Fruit fly (Drosophila melanogaster): ENCODE data around the gene Tcs5.

The Tcs5 gene

DNA sequence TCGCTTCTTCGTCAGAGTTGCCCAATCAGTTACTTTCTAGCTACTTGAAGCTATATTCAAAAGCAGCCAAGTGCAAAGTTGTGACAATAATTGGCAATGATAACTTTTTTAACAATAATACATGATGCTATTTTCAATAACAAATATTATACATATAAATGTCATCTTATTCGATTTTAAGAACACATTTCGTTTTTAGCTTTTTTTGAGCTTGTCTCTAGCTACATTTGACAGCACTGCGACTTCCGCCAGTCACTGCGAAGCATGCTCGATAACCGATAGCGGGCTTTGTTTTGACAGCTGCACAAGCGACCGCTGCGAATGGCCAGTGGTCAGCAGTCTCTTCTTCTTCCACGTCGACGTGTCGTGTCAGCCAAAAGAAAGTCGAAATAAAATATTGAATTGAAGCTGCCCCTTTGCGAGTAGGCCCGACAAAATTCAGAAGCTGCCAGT, 13.2 kb upstream of the Tcs5 start, which contains the start of the genes Gen and Srp54k (continued):
- TF ChIP-seq Mrtf (GFP tag; IDR thresholded peaks at IDR 0.05) (no peak), CG11695 (GFP tag; IDR thresholded peaks at IDR 0.05) (no peak), her (GFP tag; optimal IDR thresholded peaks at IDR 0.05) (no peak), Fer1 (GFP tag; optimal IDR thresholded peaks at IDR 0.05) (no peak), CG8924 (tag; optimal IDR thresholded peaks at IDR 0.05) (no peak), repo (GFP tag; optimal IDR thresholded peaks at IDR 0.05) (no peak), CG5180 (GFP tag; optimal IDR thresholded peaks at IDR 0.05) (no peak), trem (tag; optimal IDR thresholded peaks at IDR 0.05) (peak; percentile 23), CG6683 (GFP tag; optimal IDR thresholded peaks at IDR 0.05) (no peak), CG9817 (tag; optimal IDR thresholded peaks at IDR 0.05) (peak; percentile 51), CrebB (tag; optimal IDR thresholded peaks at IDR 0.05) (peak; percentile 15), CG12219 (GFP tag; optimal IDR thresholded peaks at IDR 0.05) (no peak), Hmr (GFP tag; optimal IDR thresholded peaks at IDR 0.05) (peak; percentile 58), Lim3 (GFP tag; IDR thresholded peaks at IDR 0.05) (no peak), ase (GFP tag; IDR thresholded peaks at IDR 0.05) (0 out of 3 replicates have a peak, but pooled peaks have one; percentile 9), sens-2 (GFP tag; IDR thresholded peaks at IDR 0.05) (0 out of 2 replicates have a peak, but pooled peaks have one; percentile 25), Poxn (GFP tag; IDR thresholded peaks at IDR 0.05) (no peak), Stat92E (GFP tag; optimal IDR thresholded peaks at IDR 0.05) (no peak), bcd (GFP tag; optimal IDR thresholded peaks at IDR 0.05) (peak; percentile 48), CG32767 (GFP tag; IDR thresholded peaks at IDR 0.05) (no peak), CG1647 (GFP tag; optimal IDR thresholded peaks at IDR 0.05) (no peak), CG12104 (GFP tag; optimal IDR thresholded peaks at IDR 0.05) (no peak), CG11723 (GFP tag; optimal IDR thresholded peaks at IDR 0.05) (no peak), CG2120 (GFP tag; optimal IDR thresholded peaks at IDR 0.05) (peak; percentile 57), CG1529 (GFP tag; optimal IDR thresholded peaks at IDR 0.05) (no peak), vnd (GFP tag; IDR thresholded peaks at IDR 0.05; ENCODE audit: partially characterized antibody) (no peak), CG6791 (GFP tag; IDR thresholded peaks at IDR 0.05; ENCODE audit: partially characterized antibody) (no peak), hth (optimal IDR thresholded peaks at IDR 0.05) (no peak), dysf (GFP tag; IDR thresholded peaks at IDR 0.05) (peak; percentile 58), CG33213 (GFP tag; optimal IDR thresholded peaks at IDR 0.05) (no peak), CG6175 (GFP tag; IDR thresholded peaks at IDR 0.05) (no peak), Hr51 (GFP tag; optimal IDR thresholded peaks at IDR 0.05) (no peak), CG6813 (GFP tag; optimal IDR thresholded peaks at IDR 0.05) (no peak), crp (GFP tag; optimal IDR thresholded peaks at IDR 0.05) (peak in 1 of 2 experiments; percentile 80), stwl (tag; optimal IDR thresholded peaks at IDR 0.05) (peak; percentile 69), lilli (GFP tag; optimal IDR thresholded peaks at IDR 0.05) (no peak), jigr1 (GFP tag; IDR thresholded peaks at IDR 0.05) (no peak), Camta (GFP tag; optimal IDR thresholded peaks at IDR 0.05) (no peak), Bgb (GFP tag; IDR thresholded peaks at IDR 0.05; ENCODE audit: partially characterized antibody) (peak; percentile 35; the same call in 1 of the 2 replicates), CG7556 (GFP tag; optimal IDR thresholded peaks at IDR 0.05) (no peak), CG6765 (GFP tag; optimal IDR thresholded peaks at IDR 0.05) (no peak), TFAM (GFP tag; optimal IDR thresholded peaks at IDR 0.05) (no peak), CG34376 (GFP tag; optimal IDR thresholded peaks at IDR 0.05) (no peak), CG10147 (GFP tag; optimal IDR thresholded peaks at IDR 0.05) (no peak), mam (GFP tag; optimal IDR thresholded peaks at IDR 0.05) (peak; percentile 12), Xbp1 (GFP tag; optimal IDR thresholded peaks at IDR 0.05) (peak; percentile 50), pb (GFP tag; optimal IDR thresholded peaks at IDR 0.05) (no peak), org-1 (GFP tag; optimal IDR thresholded peaks at IDR 0.05) (no peak), Nf-YB (GFP tag; optimal IDR thresholded peaks at IDR 0.05) (no peak), D19B (GFP tag; optimal IDR thresholded peaks at IDR 0.05) (no peak), H2.0 (GFP tag; IDR thresholded peaks at IDR 0.05) (0 out of 2 replicates have a peak, but pooled peaks have one; percentile 6)

All from whole organism, embryonic.